Worm (Caenorhabditis elegans): Measurements from ENCODE around the gene T02H6.5.
A peak's percentile ranks its signal among the peaks of the same experiment; 100 is the strongest.

The T02H6.5 gene

DNA sequence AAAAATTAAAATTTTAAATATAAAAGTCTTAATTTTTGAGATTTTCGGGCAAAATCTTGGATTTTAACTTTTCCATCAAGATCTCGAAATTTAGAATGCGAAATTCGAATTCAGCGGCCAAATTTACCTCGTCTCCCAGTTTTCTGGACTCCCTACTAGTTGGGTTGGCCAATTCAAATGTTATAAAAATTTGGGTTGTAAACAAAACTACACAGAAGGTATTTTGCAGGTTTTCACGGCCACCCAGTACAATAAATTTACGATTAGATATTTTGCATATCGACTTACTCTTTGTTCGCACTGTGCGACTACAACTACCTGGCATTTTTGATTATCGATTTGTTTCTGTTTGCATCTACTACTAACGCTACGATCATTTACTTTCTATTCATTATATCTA lies at the start of gene T02H6.5:
TSS of gene T02H6.5 (plus strand) at position 301 of the 400 bp plus-strand sequence.
- TF ChIP-seq tab-1 (GFP tag; IDR thresholded peaks at IDR 0.05), result no peak
- no peak for TF ChIP-seq ztf-29 (GFP tag; IDR thresholded peaks at IDR 0.05)
- TF ChIP-seq ref-1 (GFP tag; conservative IDR thresholded peaks at IDR 0.05), result no peak
- no peak for TF ChIP-seq ztf-23 (GFP tag; IDR thresholded peaks at IDR 0.05)
- no peak for TF ChIP-seq T22C8.4 (GFP tag; IDR thresholded peaks at IDR 0.05)
- TF ChIP-seq klf-2 (GFP tag; conservative IDR thresholded peaks at IDR 0.05), result no peak
- no peak for TF ChIP-seq flt-1 (GFP tag; IDR thresholded peaks at IDR 0.05)
- no peak for TF ChIP-seq cog-1 (tag; optimal IDR thresholded peaks at IDR 0.05)
- no peak for TF ChIP-seq med-1 (GFP tag; optimal IDR thresholded peaks at IDR 0.05; ENCODE audit: insufficient read depth)

DNA sequence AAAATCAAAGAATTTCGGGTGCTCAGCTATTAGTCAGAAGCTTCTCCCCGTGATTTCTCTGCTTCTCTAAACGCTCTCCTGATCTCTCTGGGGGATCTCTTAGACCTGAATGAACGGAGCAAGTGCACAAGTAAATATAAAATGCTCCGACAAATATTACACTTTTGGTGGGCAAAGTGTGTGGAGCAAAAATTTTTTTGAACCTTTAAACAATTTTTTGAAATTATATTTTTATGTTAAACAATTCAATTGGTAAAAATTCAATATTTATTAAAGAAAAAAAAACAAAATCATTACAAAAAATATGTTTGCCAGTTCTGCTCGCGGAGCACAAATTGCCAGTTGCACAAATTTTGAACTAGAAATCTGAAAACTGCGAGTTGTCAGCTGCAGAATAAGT lies 45.4 kb upstream of the T02H6.5 start, which contains the start of gene K07E8.6:
TSS of gene K07E8.6 (minus strand) at position 101 of the 400 bp plus-strand sequence.
- TF ChIP-seq T22C8.4 (GFP tag; IDR thresholded peaks at IDR 0.05), result no peak
- TF ChIP-seq med-1 (GFP tag; optimal IDR thresholded peaks at IDR 0.05; ENCODE audit: insufficient read depth), result no peak
- TF ChIP-seq tab-1 (GFP tag; IDR thresholded peaks at IDR 0.05), result no peak
- no peak for TF ChIP-seq ref-1 (GFP tag; conservative IDR thresholded peaks at IDR 0.05)
- no peak for TF ChIP-seq cog-1 (tag; optimal IDR thresholded peaks at IDR 0.05)
- no peak for TF ChIP-seq ztf-23 (GFP tag; IDR thresholded peaks at IDR 0.05)

ce11 chrII:643733-644132 lies 41.2 kb upstream of the T02H6.5 start:
- TF ChIP-seq ztf-29 (GFP tag; IDR thresholded peaks at IDR 0.05) (0 out of 2 replicates have a peak, but pooled peaks have one; percentile 20), flt-1 (GFP tag; IDR thresholded peaks at IDR 0.05) (no peak), ref-1 (GFP tag; conservative IDR thresholded peaks at IDR 0.05) (no peak)

ce11 chrII:650321-651005 lies 34.4 kb upstream of the T02H6.5 start, which contains the start of the genes K07E8.7 and frpr-14:
K07E8.7 (minus strand) TSS chrII:650367.
frpr-14 (plus strand) TSS chrII:650955.
- TF ChIP-seq tab-1 (GFP tag; IDR thresholded peaks at IDR 0.05), result 0 out of 2 replicates have a peak, but pooled peaks have one; percentile 16
- TF ChIP-seq ref-1 (GFP tag; conservative IDR thresholded peaks at IDR 0.05), result no peak

DNA sequence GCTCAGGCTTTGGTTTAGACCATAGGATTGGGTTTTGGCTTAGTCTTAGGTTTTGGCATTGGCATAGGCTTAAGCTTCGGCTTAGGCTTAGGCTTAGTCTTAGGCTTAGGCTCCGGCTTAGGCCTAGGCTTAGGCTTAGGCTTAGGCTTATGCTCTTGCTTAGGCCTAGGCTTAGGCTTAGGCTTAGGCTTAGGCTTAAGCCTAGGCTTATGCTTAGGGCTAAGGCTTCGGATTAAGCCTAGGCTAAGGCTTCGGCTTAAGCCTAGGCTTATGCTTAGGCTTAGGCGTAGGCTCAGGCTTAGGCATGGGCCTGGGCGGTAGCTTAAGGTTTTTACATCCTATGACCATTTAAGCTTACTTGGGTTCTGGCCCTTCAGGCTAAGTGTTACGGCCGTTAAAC lies 33.6 kb upstream of the T02H6.5 start:
- TF ChIP-seq klf-2 (GFP tag; conservative IDR thresholded peaks at IDR 0.05), result no peak
- peak; percentile 29; the same call in 1 of the 2 replicates for TF ChIP-seq ztf-29 (GFP tag; IDR thresholded peaks at IDR 0.05)
- no peak for TF ChIP-seq med-1 (GFP tag; optimal IDR thresholded peaks at IDR 0.05; ENCODE audit: insufficient read depth)
- TF ChIP-seq ref-1 (GFP tag; conservative IDR thresholded peaks at IDR 0.05), result no peak

ce11 chrII:658369-658768 lies 26.5 kb upstream of the T02H6.5 start, which contains the start of gene sdz-24:
sdz-24 (plus strand) TSS chrII:658669.
- TF ChIP-seq ztf-23 (GFP tag; IDR thresholded peaks at IDR 0.05) (no peak), flt-1 (GFP tag; IDR thresholded peaks at IDR 0.05) (no peak), tab-1 (GFP tag; IDR thresholded peaks at IDR 0.05) (no peak), klf-2 (GFP tag; conservative IDR thresholded peaks at IDR 0.05) (no peak), med-1 (GFP tag; optimal IDR thresholded peaks at IDR 0.05; ENCODE audit: insufficient read depth) (no peak), ztf-29 (GFP tag; IDR thresholded peaks at IDR 0.05) (no peak), T22C8.4 (GFP tag; IDR thresholded peaks at IDR 0.05) (no peak), cog-1 (tag; optimal IDR thresholded peaks at IDR 0.05) (no peak), ref-1 (GFP tag; conservative IDR thresholded peaks at IDR 0.05) (no peak)

DNA sequence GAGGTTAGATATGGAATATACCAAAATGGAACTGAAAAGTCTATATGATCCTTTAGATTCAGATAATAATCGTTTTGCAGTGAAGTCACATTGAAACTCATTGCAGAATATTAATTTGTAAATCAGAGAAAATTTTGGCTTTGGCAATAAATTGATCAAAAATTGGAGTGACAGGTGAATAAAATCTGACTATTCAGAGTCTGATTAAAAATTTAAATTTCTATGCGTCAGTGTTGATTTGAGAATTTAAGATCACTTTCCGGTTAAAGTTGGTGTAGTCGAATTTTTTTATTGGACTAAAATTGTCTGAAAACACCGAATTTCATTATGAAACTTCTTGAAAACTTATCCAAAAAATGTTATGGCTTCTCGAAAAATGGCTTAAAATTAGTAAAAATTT lies 23.2 kb upstream of the T02H6.5 start, which contains the start of gene sri-45:
TSS of gene sri-45 (minus strand) at position 101 of the 400 bp plus-strand sequence.
- no peak for TF ChIP-seq ref-1 (GFP tag; conservative IDR thresholded peaks at IDR 0.05)
- no peak for TF ChIP-seq ztf-29 (GFP tag; IDR thresholded peaks at IDR 0.05)
- TF ChIP-seq med-1 (GFP tag; optimal IDR thresholded peaks at IDR 0.05; ENCODE audit: insufficient read depth), result no peak
- TF ChIP-seq tab-1 (GFP tag; IDR thresholded peaks at IDR 0.05), result no peak
- TF ChIP-seq ztf-23 (GFP tag; IDR thresholded peaks at IDR 0.05), result no peak
- TF ChIP-seq klf-2 (GFP tag; conservative IDR thresholded peaks at IDR 0.05), result no peak
- TF ChIP-seq cog-1 (tag; optimal IDR thresholded peaks at IDR 0.05), result no peak
- TF ChIP-seq T22C8.4 (GFP tag; IDR thresholded peaks at IDR 0.05), result no peak
- TF ChIP-seq flt-1 (GFP tag; IDR thresholded peaks at IDR 0.05), result no peak

DNA sequence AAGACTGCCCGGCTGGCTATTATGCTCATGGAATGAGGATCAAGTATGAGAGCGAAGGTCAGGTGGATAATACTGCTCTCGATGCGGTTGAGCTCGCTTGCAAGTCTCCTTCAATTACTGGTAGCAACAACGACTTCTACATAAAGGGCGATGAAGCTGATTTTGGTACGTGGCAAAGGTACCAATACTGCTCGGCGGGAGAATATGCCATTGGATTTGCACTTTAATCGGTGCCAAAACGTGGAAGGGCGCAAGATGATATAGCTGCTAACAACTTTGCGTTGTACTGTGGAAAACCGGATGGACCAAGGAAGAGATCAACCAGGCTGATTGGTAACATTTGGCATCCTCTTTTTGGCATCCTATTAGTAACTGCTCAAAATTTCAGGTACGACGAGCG lies 17.0 kb upstream of the T02H6.5 start:
- TF ChIP-seq klf-2 (GFP tag; conservative IDR thresholded peaks at IDR 0.05) (no peak), ref-1 (GFP tag; conservative IDR thresholded peaks at IDR 0.05) (no peak), flt-1 (GFP tag; IDR thresholded peaks at IDR 0.05) (no peak), med-1 (GFP tag; optimal IDR thresholded peaks at IDR 0.05; ENCODE audit: insufficient read depth) (no peak), T22C8.4 (GFP tag; IDR thresholded peaks at IDR 0.05) (no peak), cog-1 (tag; optimal IDR thresholded peaks at IDR 0.05) (no peak), ztf-29 (GFP tag; IDR thresholded peaks at IDR 0.05) (no peak), ztf-23 (GFP tag; IDR thresholded peaks at IDR 0.05) (no peak), tab-1 (GFP tag; IDR thresholded peaks at IDR 0.05) (no peak)

- no peak for TF ChIP-seq med-1 (GFP tag; optimal IDR thresholded peaks at IDR 0.05; ENCODE audit: insufficient read depth)
Measured at ce11 chrII:671025-671424, 13.9 kb upstream of the T02H6.5 start, which contains the start of gene sri-46. sri-46 (minus strand) TSS chrII:671125.

DNA sequence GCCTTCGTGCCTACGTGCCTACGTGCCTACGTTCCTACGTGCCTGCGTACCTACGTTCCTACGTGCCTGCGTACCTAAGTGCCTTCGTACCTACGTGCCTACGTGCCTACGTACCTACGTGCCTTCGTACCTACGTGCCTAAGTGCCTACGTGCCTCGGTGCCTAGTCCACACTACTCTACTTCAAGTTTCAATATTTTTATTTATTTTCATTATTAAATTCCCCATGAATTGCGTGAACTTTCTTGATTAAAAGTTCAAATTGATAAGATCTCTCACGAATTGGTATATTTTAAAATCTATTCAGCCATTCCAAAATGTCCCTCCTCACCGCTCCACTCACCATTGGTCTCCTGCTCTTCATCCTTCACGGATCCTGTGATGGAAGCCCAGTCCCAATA lies 10.8 kb upstream of the T02H6.5 start, which contains the start of gene Y39F10C.3:
TSS of gene Y39F10C.3 (plus strand) at position 301 of the 400 bp plus-strand sequence.
- no peak for TF ChIP-seq ref-1 (GFP tag; conservative IDR thresholded peaks at IDR 0.05)
- TF ChIP-seq cog-1 (tag; optimal IDR thresholded peaks at IDR 0.05), result no peak
- TF ChIP-seq klf-2 (GFP tag; conservative IDR thresholded peaks at IDR 0.05), result no peak
- TF ChIP-seq ztf-29 (GFP tag; IDR thresholded peaks at IDR 0.05), result no peak
- TF ChIP-seq ztf-23 (GFP tag; IDR thresholded peaks at IDR 0.05), result no peak
- no peak for TF ChIP-seq tab-1 (GFP tag; IDR thresholded peaks at IDR 0.05)
- TF ChIP-seq flt-1 (GFP tag; IDR thresholded peaks at IDR 0.05), result no peak
- no peak for TF ChIP-seq med-1 (GFP tag; optimal IDR thresholded peaks at IDR 0.05; ENCODE audit: insufficient read depth)
- TF ChIP-seq T22C8.4 (GFP tag; IDR thresholded peaks at IDR 0.05), result no peak
